Worm (Caenorhabditis elegans): Measurements from ENCODE around the gene spl-2.

- TF ChIP-seq him-1 (tag; optimal IDR thresholded peaks at IDR 0.05) = no peak
- no peak for TF ChIP-seq dao-5 (tag; optimal IDR thresholded peaks at IDR 0.05)
These were observed 9.1 kb downstream of the spl-2 start, which contains the start of gene pitr-2 for ce11 chrV:9137618-9138017.
